Worm (Caenorhabditis elegans): ENCODE data around the gene srx-135.

Gene srx-135

ce11 chrV:13858906-13859305 is at the start of gene srx-135:
TSS of gene srx-135 (plus strand) at chrV:13859206.
- TF ChIP-seq nhr-12 (tag; optimal IDR thresholded peaks at IDR 0.05): no peak

- peak; percentile 89 for TF ChIP-seq ces-1 (GFP tag; optimal IDR thresholded peaks at IDR 0.05)
- TF ChIP-seq lin-13 (tag; optimal IDR thresholded peaks at IDR 0.05): no peak
Measured at ce11 chrV:13812330-13812729, 46.7 kb upstream of the srx-135 start.

- no peak for TF ChIP-seq bed-3 (GFP tag; optimal IDR thresholded peaks at IDR 0.05)
- TF ChIP-seq lsy-2 (tag; optimal IDR thresholded peaks at IDR 0.05): no peak
- TF ChIP-seq mep-1 (tag; optimal IDR thresholded peaks at IDR 0.05): no peak
- TF ChIP-seq ceh-43 (GFP tag; optimal IDR thresholded peaks at IDR 0.05): no peak
- TF ChIP-seq ceh-83 (GFP tag; optimal IDR thresholded peaks at IDR 0.05): no peak
- TF ChIP-seq ces-1 (GFP tag; optimal IDR thresholded peaks at IDR 0.05): no peak
- no peak for TF ChIP-seq tbx-8 (GFP tag; optimal IDR thresholded peaks at IDR 0.05)
- no peak for TF ChIP-seq pha-4 (tag; optimal IDR thresholded peaks at IDR 0.05)
- TF ChIP-seq lin-13 (tag; optimal IDR thresholded peaks at IDR 0.05): no peak
- TF ChIP-seq elt-1 (tag; optimal IDR thresholded peaks at IDR 0.05; ENCODE audit: borderline replicate concordance, insufficient read depth): no peak
- TF ChIP-seq lin-32 (GFP tag; optimal IDR thresholded peaks at IDR 0.05): no peak
- no peak for TF ChIP-seq mls-2 (tag; optimal IDR thresholded peaks at IDR 0.05)
- no peak for TF ChIP-seq sptf-1 (tag; optimal IDR thresholded peaks at IDR 0.05)
- TF ChIP-seq nhr-2 (tag; optimal IDR thresholded peaks at IDR 0.05): no peak
- TF ChIP-seq nhr-12 (tag; optimal IDR thresholded peaks at IDR 0.05): no peak
- no peak for TF ChIP-seq flh-1 (GFP tag; optimal IDR thresholded peaks at IDR 0.05)
- no peak for TF ChIP-seq elt-3 (tag; optimal IDR thresholded peaks at IDR 0.05)
Measured at ce11 chrV:13812931-13813330, 46.1 kb upstream of the srx-135 start, which contains the start of gene ceh-24. TSS of gene ceh-24 (plus strand) at chrV:13813231.

ce11 chrV:13816877-13817276 is 42.1 kb upstream of the srx-135 start, which contains the start of gene F55B12.2:
TSS of gene F55B12.2 (minus strand) at chrV:13816977.
- TF ChIP-seq mls-2 (tag; optimal IDR thresholded peaks at IDR 0.05) (no peak), snpc-4 (tag; optimal IDR thresholded peaks at IDR 0.05) (no peak), lin-13 (tag; optimal IDR thresholded peaks at IDR 0.05) (no peak), mab-5 (tag; optimal IDR thresholded peaks at IDR 0.05) (no peak), lsy-2 (tag; optimal IDR thresholded peaks at IDR 0.05) (no peak), nhr-12 (tag; optimal IDR thresholded peaks at IDR 0.05) (no peak), mep-1 (tag; optimal IDR thresholded peaks at IDR 0.05) (no peak), ham-2 (GFP tag; optimal IDR thresholded peaks at IDR 0.05) (no peak)

- TF ChIP-seq lin-32 (GFP tag; optimal IDR thresholded peaks at IDR 0.05): peak; percentile 55
- peak; percentile 23 for TF ChIP-seq drap-1 (GFP tag; optimal IDR thresholded peaks at IDR 0.05)
- no peak for TF ChIP-seq nhr-2 (tag; optimal IDR thresholded peaks at IDR 0.05)
- no peak for TF ChIP-seq sptf-1 (tag; optimal IDR thresholded peaks at IDR 0.05)
- TF ChIP-seq mab-5 (tag; optimal IDR thresholded peaks at IDR 0.05): no peak
- TF ChIP-seq bed-3 (GFP tag; optimal IDR thresholded peaks at IDR 0.05): no peak
- TF ChIP-seq pha-4 (tag; optimal IDR thresholded peaks at IDR 0.05): peak; percentile 60
- TF ChIP-seq lin-13 (tag; optimal IDR thresholded peaks at IDR 0.05): peak; percentile 61
- TF ChIP-seq lsy-2 (tag; optimal IDR thresholded peaks at IDR 0.05): peak; percentile 67
- no peak for TF ChIP-seq nhr-28 (tag; optimal IDR thresholded peaks at IDR 0.05)
- no peak for TF ChIP-seq ceh-43 (GFP tag; optimal IDR thresholded peaks at IDR 0.05)
- peak; percentile 51 for TF ChIP-seq hlh-1 (tag; optimal IDR thresholded peaks at IDR 0.05)
- no peak for TF ChIP-seq ztf-11 (tag; optimal IDR thresholded peaks at IDR 0.05)
- peak; percentile 63 for TF ChIP-seq mep-1 (tag; optimal IDR thresholded peaks at IDR 0.05)
Measured at ce11 chrV:13818824-13819408, 40.1 kb upstream of the srx-135 start, which contains the start of gene sel-10. TSS of gene sel-10 (plus strand) at chrV:13819361.

ce11 chrV:13822752-13823151 is 36.3 kb upstream of the srx-135 start, which contains the start of gene hpo-31:
TSS of gene hpo-31 (plus strand) at chrV:13823052.
- TF ChIP-seq unc-62 (GFP tag; optimal IDR thresholded peaks at IDR 0.05): no peak
- no peak for TF ChIP-seq nhr-76 (tag; optimal IDR thresholded peaks at IDR 0.05)
- no peak for TF ChIP-seq hlh-1 (tag; optimal IDR thresholded peaks at IDR 0.05)
- no peak for TF ChIP-seq tbx-8 (GFP tag; optimal IDR thresholded peaks at IDR 0.05)
- TF ChIP-seq ceh-39 (tag; optimal IDR thresholded peaks at IDR 0.05): no peak
- no peak for TF ChIP-seq zip-8 (tag; optimal IDR thresholded peaks at IDR 0.05)
- no peak for TF ChIP-seq mls-2 (tag; optimal IDR thresholded peaks at IDR 0.05)
- TF ChIP-seq unc-120 (tag; optimal IDR thresholded peaks at IDR 0.05; ENCODE audit: poor library complexity, severe bottlenecking): no peak
- TF ChIP-seq nhr-12 (tag; optimal IDR thresholded peaks at IDR 0.05): no peak
- no peak for TF ChIP-seq flh-1 (GFP tag; optimal IDR thresholded peaks at IDR 0.05)
- TF ChIP-seq ces-1 (GFP tag; optimal IDR thresholded peaks at IDR 0.05): no peak
- TF ChIP-seq nhr-237 (tag; optimal IDR thresholded peaks at IDR 0.05): no peak
- TF ChIP-seq elt-1 (tag; optimal IDR thresholded peaks at IDR 0.05; ENCODE audit: borderline replicate concordance, insufficient read depth): no peak
- no peak for TF ChIP-seq ham-2 (GFP tag; optimal IDR thresholded peaks at IDR 0.05)
